Worm (Caenorhabditis elegans) whole organism, late embryonic: ENCODE measurements around the gene E04F6.8.

Experiments used
- C08G9.2 ChIP-seq: sonication (generic microtip); optimal IDR thresholded peaks from 2 replicates; lab custom pipeline; 2016; ENCODE audit warnings: mild to moderate bottlenecking, missing genetic modification characterization, moderate library complexity, missing compliant biosample characterization
- K02D7.2 ChIP-seq: sonication (generic microtip); optimal IDR thresholded peaks from 2 replicates; lab custom pipeline; 2017; ENCODE audit warnings: mild to moderate bottlenecking, missing genetic modification characterization, missing compliant biosample characterization
- K09A11.1 ChIP-seq: sonication (generic microtip); optimal IDR thresholded peaks from 2 replicates; lab custom pipeline; 2017; ENCODE audit warnings: antibody characterized with exemption, mild to moderate bottlenecking, missing genetic modification characterization, missing compliant biosample characterization; ENCODE audit not compliant: insufficient read depth
- T23F11.4 ChIP-seq: fragments of 200-800 bp; sonication (Bioruptor generic); optimal IDR thresholded peaks from 2 replicates; lab custom pipeline; 2018; ENCODE audit warnings: mild to moderate bottlenecking, missing genetic modification characterization, missing compliant biosample characterization
- Y22D7AL.16 ChIP-seq: sonication (generic microtip); optimal IDR thresholded peaks from 2 replicates; lab custom pipeline; 2016; ENCODE audit warnings: missing genetic modification characterization, missing compliant biosample characterization
- ceh-18 ChIP-seq: sonication (generic microtip); optimal IDR thresholded peaks from 2 replicates; lab custom pipeline; 2016; ENCODE audit warnings: missing genetic modification characterization, missing compliant biosample characterization
- ceh-2 ChIP-seq: sonication (generic microtip); optimal IDR thresholded peaks from 2 replicates; lab custom pipeline; 2016; ENCODE audit warnings: missing genotype, missing genetic modification characterization, missing compliant biosample characterization
- ceh-22 ChIP-seq: sonication (generic microtip); optimal IDR thresholded peaks from 2 replicates; lab custom pipeline; 2017; ENCODE audit warnings: missing biosample characterization, missing genetic modification characterization
- ceh-24 ChIP-seq: sonication (generic microtip); optimal IDR thresholded peaks from 2 replicates; lab custom pipeline; 2016; ENCODE audit warnings: mild to moderate bottlenecking, missing genetic modification characterization, missing compliant biosample characterization
- ceh-30 ChIP-seq: fragments of 150-350 bp; optimal IDR thresholded peaks from 2 replicates; lab custom pipeline; 2014; ENCODE audit warnings: missing biosample characterization, missing genetic modification characterization
- ceh-31 ChIP-seq: sonication (generic microtip); optimal IDR thresholded peaks from 2 replicates; lab custom pipeline; 2016; ENCODE audit warnings: missing genetic modification characterization, missing compliant biosample characterization
- ceh-34 ChIP-seq: sonication (generic microtip); optimal IDR thresholded peaks from 2 replicates; lab custom pipeline; 2016; ENCODE audit warnings: mild to moderate bottlenecking, missing genetic modification characterization, missing compliant biosample characterization
- ceh-48 ChIP-seq: sonication (generic microtip); optimal IDR thresholded peaks from 2 replicates; lab custom pipeline; 2016; ENCODE audit warnings: missing genetic modification characterization, inconsistent platforms, missing compliant biosample characterization
- che-1 ChIP-seq: sonication (generic microtip); optimal IDR thresholded peaks from 2 replicates; lab custom pipeline; 2016; ENCODE audit warnings: mild to moderate bottlenecking, missing genetic modification characterization, missing compliant biosample characterization
- dve-1 ChIP-seq: sonication (generic microtip); optimal IDR thresholded peaks from 2 replicates; lab custom pipeline; 2017; ENCODE audit warnings: antibody characterized with exemption, mild to moderate bottlenecking, missing genetic modification characterization, missing compliant biosample characterization
- elt-2 ChIP-seq: sonication (generic microtip); optimal IDR thresholded peaks from 2 replicates; lab custom pipeline; 2016; ENCODE audit warnings: missing genetic modification reagents, missing genetic modification characterization, missing compliant biosample characterization
- hlh-13 ChIP-seq: fragments of 200-800 bp; sonication (Bioruptor generic); optimal IDR thresholded peaks from 2 replicates; lab custom pipeline; 2018; ENCODE audit warnings: mild to moderate bottlenecking, missing genetic modification characterization, missing compliant biosample characterization
- hlh-8 ChIP-seq: sonication (generic microtip); optimal IDR thresholded peaks from 2 replicates; lab custom pipeline; 2016; ENCODE audit warnings: missing genotype, missing genetic modification characterization, missing compliant biosample characterization
- lim-6 ChIP-seq: sonication (generic microtip); optimal IDR thresholded peaks from 2 replicates; lab custom pipeline; 2016; ENCODE audit warnings: missing genetic modification characterization, missing compliant biosample characterization
- madf-2 ChIP-seq: sonication (generic microtip); optimal IDR thresholded peaks from 2 replicates; lab custom pipeline; 2017; ENCODE audit warnings: missing genetic modification characterization, missing compliant biosample characterization
- mec-3 ChIP-seq: sonication (generic microtip); optimal IDR thresholded peaks from 2 replicates; lab custom pipeline; 2016; ENCODE audit warnings: borderline replicate concordance, missing genetic modification characterization, missing compliant biosample characterization
- nfya-1 ChIP-seq: sonication (generic microtip); optimal IDR thresholded peaks from 2 replicates; lab custom pipeline; 2017; ENCODE audit warnings: missing genetic modification characterization, mild to moderate bottlenecking, missing compliant biosample characterization, antibody characterized with exemption, moderate library complexity
- nhr-11 ChIP-seq: fragments of 150-350 bp; optimal IDR thresholded peaks from 2 replicates; lab custom pipeline; 2014; ENCODE audit warnings: missing biosample characterization, missing genetic modification characterization
- npax-4 ChIP-seq: sonication (generic microtip); optimal IDR thresholded peaks from 2 replicates; lab custom pipeline; 2016; ENCODE audit warnings: missing genetic modification characterization, missing compliant biosample characterization
- odd-2 ChIP-seq: sonication (generic microtip); optimal IDR thresholded peaks from 2 replicates; lab custom pipeline; 2017; ENCODE audit warnings: antibody characterized with exemption, mild to moderate bottlenecking, missing genetic modification characterization, missing compliant biosample characterization
- pat-9 ChIP-seq: fragments of 200-800 bp; sonication (Bioruptor generic); optimal IDR thresholded peaks from 2 replicates; lab custom pipeline; 2018; ENCODE audit warnings: mild to moderate bottlenecking, missing genetic modification characterization, moderate library complexity, missing compliant biosample characterization
- pha-2 ChIP-seq: sonication (generic microtip); optimal IDR thresholded peaks from 2 replicates; lab custom pipeline; 2017; ENCODE audit warnings: mild to moderate bottlenecking, missing genetic modification characterization, missing compliant biosample characterization
- pha-4 ChIP-seq: fragments of 150-350 bp; optimal IDR thresholded peaks from 2 replicates; lab custom pipeline; 2018; ENCODE audit warnings: missing biosample characterization, missing genetic modification reagents, missing genetic modification characterization
- pqm-1 ChIP-seq: sonication (generic microtip); optimal IDR thresholded peaks from 2 replicates; lab custom pipeline; 2016; ENCODE audit warnings: missing genetic modification characterization, missing compliant biosample characterization
- rnt-1 ChIP-seq: sonication (generic microtip); optimal IDR thresholded peaks from 2 replicates; lab custom pipeline; 2016; ENCODE audit warnings: missing genetic modification characterization, missing compliant biosample characterization
- sox-2 ChIP-seq: fragments of 200-800 bp; sonication (Bioruptor generic); IDR thresholded peaks from 2 replicates; pipeline ENCODE4 v1.3.6; 2022; ENCODE audit warnings: missing genetic modification reagents, missing genetic modification characterization, missing compliant biosample characterization
- syd-9 ChIP-seq: sonication (generic microtip); optimal IDR thresholded peaks from 2 replicates; lab custom pipeline; 2016; ENCODE audit warnings: mild to moderate bottlenecking, missing genetic modification characterization, moderate library complexity, missing compliant biosample characterization
- tbx-7 ChIP-seq: sonication (generic microtip); optimal IDR thresholded peaks from 2 replicates; lab custom pipeline; 2016; ENCODE audit warnings: missing genotype, missing genetic modification characterization, missing compliant biosample characterization
- unc-3 ChIP-seq, 2 experiments: fragments of 200-800 bp in 1 of 2; sonication (Bioruptor generic) in 1 of 2; sonication (generic microtip) in 1 of 2; conservative IDR thresholded peaks in 1 of 2; optimal IDR thresholded peaks in 1 of 2; 2 replicates each; pipeline versions ENCODE4 v1.3.6 to Lab custom; 2016 to 2022; ENCODE audit warnings: missing compliant biosample characterization in 2 of 2, missing genetic modification characterization in 2 of 2, missing genetic modification reagents in 1 of 2
- unc-42 ChIP-seq: sonication (generic microtip); optimal IDR thresholded peaks from 2 replicates; lab custom pipeline; 2016; ENCODE audit warnings: missing genotype, missing genetic modification characterization, missing compliant biosample characterization
- unc-55 ChIP-seq: sonication (generic microtip); optimal IDR thresholded peaks from 2 replicates; lab custom pipeline; 2017; ENCODE audit warnings: missing biosample characterization, missing genetic modification reagents, missing genetic modification characterization
- unc-86 ChIP-seq: sonication (generic microtip); optimal IDR thresholded peaks from 2 replicates; lab custom pipeline; 2016; ENCODE audit warnings: missing genetic modification characterization, missing compliant biosample characterization
- zip-5 ChIP-seq: sonication (generic microtip); optimal IDR thresholded peaks from 2 replicates; lab custom pipeline; 2016; ENCODE audit warnings: missing genetic modification characterization, missing compliant biosample characterization
- ztf-16 ChIP-seq: sonication (generic microtip); optimal IDR thresholded peaks from 2 replicates; lab custom pipeline; 2017; ENCODE audit warnings: missing genetic modification characterization, missing compliant biosample characterization

The E04F6.8 gene

ce11 chrII:7207649-7208048, 3.5 kb downstream of the E04F6.8 start:
- TF ChIP-seq hlh-8 (tag; lab: Kevin White, UChicago) = no peak
- TF ChIP-seq npax-4 = no peak
- no peak for TF ChIP-seq Y22D7AL.16 (tag; lab: Kevin White, UChicago)
- no peak for TF ChIP-seq hlh-13 (GFP tag; lab: Kevin White, UChicago)
- no peak for TF ChIP-seq unc-86
- no peak for TF ChIP-seq pat-9 (tag; lab: Kevin White, UChicago)
- TF ChIP-seq madf-2 (tag; lab: Kevin White, UChicago) = no peak
- no peak for TF ChIP-seq pha-2 (tag; lab: Kevin White, UChicago)
- no peak for TF ChIP-seq odd-2 (tag; lab: Kevin White, UChicago)
- no peak for TF ChIP-seq K09A11.1
- no peak for TF ChIP-seq ceh-30
- TF ChIP-seq ceh-24 (tag; lab: Kevin White, UChicago) = no peak
- TF ChIP-seq sox-2 (GFP tag; lab: Robert Waterston, UW) = no peak
- TF ChIP-seq syd-9 = no peak
- no peak for TF ChIP-seq zip-5 (tag; lab: Kevin White, UChicago)
- TF ChIP-seq elt-2 = no peak

ce11 chrII:7205388-7205787, 5.8 kb downstream of the E04F6.8 start, which contains the start of gene srd-59:
Gene srd-59, plus strand, starts transcription at chrII:7205688.
- TF ChIP-seq ceh-24 (tag; lab: Kevin White, UChicago) (no peak), pha-2 (tag; lab: Kevin White, UChicago) (no peak), T23F11.4 (GFP tag; lab: Kevin White, UChicago) (no peak), K02D7.2 (tag; lab: Kevin White, UChicago) (no peak), unc-42 (tag; lab: Kevin White, UChicago) (no peak), ztf-16 (tag; lab: Kevin White, UChicago) (no peak), nfya-1 (tag; lab: Kevin White, UChicago) (no peak), dve-1 (tag; lab: Kevin White, UChicago) (no peak), ceh-2 (tag; lab: Kevin White, UChicago) (no peak), ceh-48 (no peak), che-1 (no peak), npax-4 (no peak), madf-2 (tag; lab: Kevin White, UChicago) (no peak)

ce11 chrII:7204951-7205350, 6.2 kb downstream of the E04F6.8 start, which contains the start of gene srd-58:
Gene srd-58, minus strand, starts transcription at chrII:7205051.
- no peak for TF ChIP-seq nhr-11 (tag; lab: Kevin White, UChicago)
- no peak for TF ChIP-seq dve-1 (tag; lab: Kevin White, UChicago)
- TF ChIP-seq ceh-34 (tag; lab: Kevin White, UChicago) = no peak
- no peak for TF ChIP-seq pqm-1
- no peak for TF ChIP-seq ceh-22 (tag; lab: Kevin White, UChicago)
- no peak for TF ChIP-seq pha-4
- TF ChIP-seq C08G9.2 (tag; lab: Kevin White, UChicago) = no peak
- no peak for TF ChIP-seq odd-2 (tag; lab: Kevin White, UChicago)
- TF ChIP-seq tbx-7 (tag; lab: Kevin White, UChicago) = no peak
- no peak for TF ChIP-seq lim-6 (tag; lab: Kevin White, UChicago)
- TF ChIP-seq che-1 = no peak
- TF ChIP-seq ceh-31 = no peak
- no peak for TF ChIP-seq rnt-1 (tag; lab: Kevin White, UChicago)
- TF ChIP-seq mec-3 (tag; lab: Kevin White, UChicago) = no peak
- no peak for TF ChIP-seq unc-3 (GFP tag; conservative IDR thresholded peaks at IDR 0.05; lab: Robert Waterston, UW)
- TF ChIP-seq unc-3 (tag; optimal IDR thresholded peaks at IDR 0.05; lab: Kevin White, UChicago) = no peak
- no peak for TF ChIP-seq npax-4
- TF ChIP-seq ceh-18 (tag; lab: Kevin White, UChicago) = no peak
- TF ChIP-seq unc-55 (GFP tag; lab: Kevin White, UChicago) = no peak
